Fruit fly (Drosophila melanogaster) whole organism, embryonic: Measurements from ENCODE around the gene CG8564.

Source experiments
- Ada2b ChIP-seq: fragments of 200-800 bp; sonication (Bioruptor generic); IDR thresholded peaks from 2 replicates; pipeline ENCODE4 v1.3.6; 2022; ENCODE audit warnings: missing biosample characterization, missing genetic modification characterization
- B-H2 ChIP-seq: fragments of 200-800 bp; sonication (Bioruptor generic); optimal IDR thresholded peaks from 2 replicates; lab custom pipeline; 2018; ENCODE audit warnings: missing biosample characterization, mild to moderate bottlenecking, missing genetic modification characterization
- CG11723 ChIP-seq: fragments of 200-800 bp; sonication (Bioruptor generic); optimal IDR thresholded peaks from 2 replicates; lab custom pipeline; 2017; ENCODE audit warnings: missing biosample characterization, mild to moderate bottlenecking, missing genetic modification characterization
- CG12299 ChIP-seq: fragments of 200-800 bp; sonication (Bioruptor generic); optimal IDR thresholded peaks from 2 replicates; lab custom pipeline; 2018; ENCODE audit warnings: missing biosample characterization, mild to moderate bottlenecking, missing genetic modification characterization
- CG13296 ChIP-seq: fragments of 200-800 bp; sonication (Bioruptor generic); optimal IDR thresholded peaks from 3 replicates; lab custom pipeline; 2018; ENCODE audit warnings: missing biosample characterization, mild to moderate bottlenecking, missing genetic modification characterization
- CG13775 ChIP-seq: fragments of 200-800 bp; sonication (Bioruptor generic); optimal IDR thresholded peaks from 3 replicates; lab custom pipeline; 2017; ENCODE audit warnings: missing biosample characterization, mild to moderate bottlenecking, missing genetic modification characterization
- CG14860 ChIP-seq: fragments of 200-800 bp; sonication (Bioruptor generic); IDR thresholded peaks from 3 replicates; pipeline ENCODE4 v1.3.6; 2022; ENCODE audit warnings: missing biosample characterization, missing genetic modification characterization; ENCODE audit not compliant: partially characterized antibody
- CG1792 ChIP-seq: fragments of 200-800 bp; sonication (Bioruptor generic); optimal IDR thresholded peaks from 2 replicates; lab custom pipeline; 2016; ENCODE audit warnings: missing biosample characterization, missing genetic modification characterization
- CG2678 ChIP-seq: fragments of 200-800 bp; sonication (Bioruptor generic); optimal IDR thresholded peaks from 3 replicates; lab custom pipeline; 2019; ENCODE audit warnings: missing biosample characterization, mild to moderate bottlenecking, missing genetic modification characterization, moderate library complexity
- CG32772 ChIP-seq: fragments of 200-800 bp; sonication (Bioruptor generic); IDR thresholded peaks from 2 replicates; pipeline ENCODE4 v1.3.6; 2022; ENCODE audit warnings: missing biosample characterization, missing genetic modification characterization
- CG33557 ChIP-seq: fragments of 200-800 bp; sonication (Bioruptor generic); optimal IDR thresholded peaks from 2 replicates; lab custom pipeline; 2019; ENCODE audit warnings: missing biosample characterization, mild to moderate bottlenecking, missing genetic modification characterization, moderate library complexity
- CG34422 ChIP-seq: fragments of 200-800 bp; sonication (Bioruptor generic); IDR thresholded peaks from 3 replicates; pipeline ENCODE4 v1.3.6; 2022; ENCODE audit warnings: missing biosample characterization, missing genetic modification characterization
- CG3838 ChIP-seq: fragments of 200-800 bp; sonication (Bioruptor generic); optimal IDR thresholded peaks from 3 replicates; lab custom pipeline; 2016; ENCODE audit warnings: missing biosample characterization, missing genetic modification characterization
- CG4854 ChIP-seq: fragments of 200-800 bp; sonication (Bioruptor generic); optimal IDR thresholded peaks from 2 replicates; lab custom pipeline; 2016; ENCODE audit warnings: missing biosample characterization, missing genetic modification characterization, inconsistent platforms
- CG6272 ChIP-seq: fragments of 200-800 bp; sonication (Bioruptor generic); IDR thresholded peaks from 2 replicates; pipeline ENCODE4 v1.3.6; 2022; ENCODE audit warnings: missing biosample characterization, missing genetic modification characterization
- CG6654 ChIP-seq: fragments of 200-800 bp; sonication (Bioruptor generic); optimal IDR thresholded peaks from 2 replicates; lab custom pipeline; 2017; ENCODE audit warnings: missing biosample characterization, mild to moderate bottlenecking, missing genetic modification characterization
- CG9609 ChIP-seq: fragments of 200-800 bp; sonication (Bioruptor generic); optimal IDR thresholded peaks from 3 replicates; lab custom pipeline; 2016; ENCODE audit warnings: missing biosample characterization, missing genetic modification characterization
- CG9932 ChIP-seq: fragments of 200-800 bp; sonication (Bioruptor generic); IDR thresholded peaks from 2 replicates; pipeline ENCODE4 v1.3.6; 2022; ENCODE audit warnings: missing biosample characterization, missing genetic modification characterization
- CHES-1-like ChIP-seq: fragments of 200-800 bp; sonication (Bioruptor generic); optimal IDR thresholded peaks from 2 replicates; lab custom pipeline; 2016; ENCODE audit warnings: missing biosample characterization, missing genetic modification characterization
- CrebB ChIP-seq: fragments of 200-800 bp; sonication (Bioruptor generic); optimal IDR thresholded peaks from 3 replicates; lab custom pipeline; 2018; ENCODE audit warnings: missing biosample characterization, mild to moderate bottlenecking, missing genetic modification characterization
- Deaf1 ChIP-seq: fragments of 200-800 bp; optimal IDR thresholded peaks from 3 replicates; lab custom pipeline; 2019; ENCODE audit warnings: missing biosample characterization, mild to moderate bottlenecking, missing genetic modification characterization, moderate library complexity
- Ets97D ChIP-seq: fragments of 200-800 bp; sonication (Bioruptor generic); optimal IDR thresholded peaks from 3 replicates; lab custom pipeline; 2016; ENCODE audit warnings: missing biosample characterization, missing genetic modification characterization
- HLH4C ChIP-seq: fragments of 200-800 bp; sonication (Bioruptor generic); IDR thresholded peaks from 3 replicates; pipeline ENCODE4 v1.3.6; 2022; ENCODE audit warnings: missing biosample characterization, missing genetic modification characterization; ENCODE audit not compliant: partially characterized antibody
- Hr3 ChIP-seq: fragments of 200-800 bp; sonication (Bioruptor generic); optimal IDR thresholded peaks from 3 replicates; lab custom pipeline; 2016; ENCODE audit warnings: missing biosample characterization, missing genetic modification characterization
- Lhr ChIP-seq: fragments of 200-800 bp; sonication (Bioruptor generic); optimal IDR thresholded peaks from 3 replicates; lab custom pipeline; 2017; ENCODE audit warnings: mild to moderate bottlenecking, missing biosample characterization, missing genetic modification reagents, missing genetic modification characterization
- MESR4 ChIP-seq: fragments of 200-800 bp; sonication (Bioruptor generic); optimal IDR thresholded peaks from 2 replicates; lab custom pipeline; 2018; ENCODE audit warnings: missing biosample characterization, mild to moderate bottlenecking, missing genetic modification characterization, moderate library complexity
- Med ChIP-seq: fragments of 200-800 bp; sonication (Bioruptor generic); peaks from one replicate; lab custom pipeline; 2016; ENCODE audit warnings: missing biosample characterization, missing genetic modification characterization, mild to moderate bottlenecking, inconsistent platforms, moderate library complexity
- Nf-YC ChIP-seq: fragments of 200-800 bp; optimal IDR thresholded peaks from 3 replicates; lab custom pipeline; 2019; ENCODE audit warnings: missing biosample characterization, mild to moderate bottlenecking, missing genetic modification characterization, moderate library complexity
- NfI ChIP-seq: fragments of 200-800 bp; sonication (Bioruptor generic); optimal IDR thresholded peaks from 3 replicates; lab custom pipeline; 2018; ENCODE audit warnings: missing biosample characterization, mild to moderate bottlenecking, missing genetic modification characterization, moderate library complexity
- Sin3A ChIP-seq: fragments of >200 bp; optimal IDR thresholded peaks from 2 replicates; lab custom pipeline; 2018
- Six4 ChIP-seq: fragments of 200-800 bp; sonication (Bioruptor generic); optimal IDR thresholded peaks from 2 replicates; lab custom pipeline; 2016; ENCODE audit warnings: missing biosample characterization, missing genetic modification characterization
- YL-1 ChIP-seq: fragments of 200-800 bp; sonication (Bioruptor generic); optimal IDR thresholded peaks from 3 replicates; lab custom pipeline; 2017; ENCODE audit warnings: missing biosample characterization, mild to moderate bottlenecking, missing genetic modification characterization
- bbx ChIP-seq: fragments of 200-800 bp; sonication (Bioruptor generic); IDR thresholded peaks from 2 replicates; pipeline ENCODE4 v1.3.6; 2022; ENCODE audit warnings: missing biosample characterization, missing genetic modification characterization; ENCODE audit not compliant: partially characterized antibody
- fd64A ChIP-seq: fragments of 200-800 bp; sonication (Bioruptor generic); optimal IDR thresholded peaks from 3 replicates; lab custom pipeline; 2018; ENCODE audit warnings: missing biosample characterization, mild to moderate bottlenecking, missing genetic modification characterization
- gcm ChIP-seq: fragments of 200-800 bp; sonication (Bioruptor generic); optimal IDR thresholded peaks from 2 replicates; lab custom pipeline; 2019; ENCODE audit warnings: missing biosample characterization, mild to moderate bottlenecking, missing genetic modification characterization, moderate library complexity
- hb ChIP-seq: fragments of 200-800 bp; sonication (Bioruptor generic); IDR thresholded peaks from 3 replicates; pipeline ENCODE4 v1.3.6; 2022; ENCODE audit warnings: missing biosample characterization, missing genetic modification characterization; ENCODE audit not compliant: partially characterized antibody
- lilli ChIP-seq: fragments of 200-800 bp; sonication (Bioruptor generic); optimal IDR thresholded peaks from 3 replicates; lab custom pipeline; 2016; ENCODE audit warnings: missing biosample characterization, missing genetic modification characterization
- mld ChIP-seq: fragments of 200-800 bp; sonication (Bioruptor generic); IDR thresholded peaks from 3 replicates; pipeline ENCODE4 v1.3.6; 2022; ENCODE audit warnings: missing biosample characterization, missing genetic modification characterization; ENCODE audit not compliant: partially characterized antibody
- prd ChIP-seq, 3 experiments: fragments of >200 bp in 2 of 3; fragments of 200-800 bp in 1 of 3; sonication (Bioruptor generic) in 1 of 3; optimal IDR thresholded peaks in 2 of 3; IDR thresholded peaks in 1 of 3; 2 replicates in 2 of 3; 3 replicates in 1 of 3; pipeline versions ENCODE4 v1.3.6 to Lab custom; 2017 to 2022; ENCODE audit warnings: missing biosample characterization in 1 of 3, missing genetic modification characterization in 1 of 3
- run ChIP-seq: fragments of 200-800 bp; sonication (Bioruptor generic); optimal IDR thresholded peaks from 3 replicates; lab custom pipeline; 2018; ENCODE audit warnings: missing biosample characterization, mild to moderate bottlenecking, missing genetic modification characterization
- salm ChIP-seq: fragments of 200-800 bp; sonication (Bioruptor generic); optimal IDR thresholded peaks from 2 replicates; lab custom pipeline; 2018; ENCODE audit warnings: missing biosample characterization, mild to moderate bottlenecking, missing genetic modification characterization
- stwl ChIP-seq: fragments of 200-800 bp; sonication (Bioruptor generic); optimal IDR thresholded peaks from 3 replicates; lab custom pipeline; 2018; ENCODE audit warnings: missing biosample characterization, mild to moderate bottlenecking, missing genetic modification characterization, moderate library complexity
- ttk ChIP-seq: fragments of 200-800 bp; sonication (Bioruptor generic); IDR thresholded peaks from 2 replicates; pipeline ENCODE4 v2.1.2; 2022; ENCODE audit warnings: missing biosample characterization, missing genetic modification characterization
- tup ChIP-seq: fragments of 200-800 bp; sonication (Bioruptor generic); optimal IDR thresholded peaks from 2 replicates; lab custom pipeline; 2016; ENCODE audit warnings: missing biosample characterization, mild to moderate bottlenecking, missing genetic modification characterization, moderate library complexity
- tx ChIP-seq: fragments of 200-800 bp; sonication (Bioruptor generic); optimal IDR thresholded peaks from 2 replicates; lab custom pipeline; 2016; ENCODE audit warnings: missing biosample characterization, missing genetic modification characterization
- vvl ChIP-seq: fragments of 200-800 bp; sonication (Bioruptor generic); IDR thresholded peaks from 2 replicates; pipeline ENCODE4 v1.3.6; 2022; ENCODE audit warnings: missing biosample characterization, missing genetic modification characterization
- yki ChIP-seq: fragments of >200 bp; optimal IDR thresholded peaks from 3 replicates; lab custom pipeline; 2018
- zen ChIP-seq: fragments of 200-800 bp; sonication (Bioruptor generic); optimal IDR thresholded peaks from 3 replicates; lab custom pipeline; 2018; ENCODE audit warnings: missing biosample characterization, mild to moderate bottlenecking, missing genetic modification characterization, moderate library complexity
- zen2 ChIP-seq: fragments of 200-800 bp; sonication (Bioruptor generic); IDR thresholded peaks from 3 replicates; pipeline ENCODE4 v1.3.6; 2022; ENCODE audit warnings: missing biosample characterization, missing genetic modification characterization; ENCODE audit not compliant: partially characterized antibody

The CG8564 gene

dm6 chr3L:7347984-7348631 is 39.6 kb downstream of the CG8564 start, which contains the start of the genes Srp19 and qm (continued):
- peak; percentile 58 for TF ChIP-seq CG32772
- peak; percentile 20 for TF ChIP-seq CG1792 (GFP tag; lab: Kevin White, UChicago)
- TF ChIP-seq ttk (GFP tag; lab: Robert Waterston, UW), result no peak
- TF ChIP-seq B-H2, result no peak
- TF ChIP-seq Deaf1 (tag; lab: Kevin White, UChicago), result peak; percentile 2
- no peak for TF ChIP-seq prd (optimal IDR thresholded peaks at IDR 0.05; lab: Kevin White, UChicago)
- peak; percentile 71 for TF ChIP-seq prd (GFP tag; IDR thresholded peaks at IDR 0.05; lab: Robert Waterston, UW)
- peak; percentile 77; the same call in 2 of the 3 replicates for TF ChIP-seq CG14860 (GFP tag; lab: Robert Waterston, UW)
- peak; percentile 10 for TF ChIP-seq fd64A (GFP tag; lab: Kevin White, UChicago)
- peak; percentile 71 for TF ChIP-seq hb
- TF ChIP-seq Six4, result no peak
- TF ChIP-seq CG34422 (GFP tag; lab: Robert Waterston, UW), result peak; percentile 86; the same call in 2 of the 3 replicates
- peak; percentile 73 for TF ChIP-seq HLH4C (GFP tag; lab: Robert Waterston, UW)
- TF ChIP-seq CG6272, result peak; percentile 34; the same call in 1 of the 2 replicates
- TF ChIP-seq CG6654 (GFP tag; lab: Kevin White, UChicago), result no peak
- TF ChIP-seq Lhr (GFP tag; lab: Kevin White, UChicago), result no peak
- TF ChIP-seq CG13296 (GFP tag; lab: Kevin White, UChicago), result no peak
- peak; percentile 57 for TF ChIP-seq Hr3 (GFP tag; lab: Kevin White, UChicago)
- TF ChIP-seq bbx, result peak; percentile 83
- peak; percentile 51 for TF ChIP-seq Ets97D (GFP tag; lab: Kevin White, UChicago)
- peak; percentile 95 for TF ChIP-seq Sin3A (lab: Kevin White, UChicago)
- TF ChIP-seq gcm, result peak; percentile 37
- TF ChIP-seq mld (GFP tag; lab: Robert Waterston, UW), result peak; percentile 59; the same call in 2 of the 3 replicates
- TF ChIP-seq Med (GFP tag; lab: Kevin White, UChicago), result peak; percentile 85
- no peak for TF ChIP-seq CrebB (tag; lab: Kevin White, UChicago)
- TF ChIP-seq yki (lab: Kevin White, UChicago), result no peak
- TF ChIP-seq MESR4 (GFP tag; lab: Kevin White, UChicago), result peak; percentile 71
- TF ChIP-seq zen, result peak; percentile 35
- TF ChIP-seq CHES-1-like (GFP tag; lab: Kevin White, UChicago), result peak; percentile 16
- TF ChIP-seq vvl (GFP tag; lab: Robert Waterston, UW), result peak; percentile 78
- TF ChIP-seq CG3838 (GFP tag; lab: Kevin White, UChicago), result no peak
- TF ChIP-seq YL-1 (GFP tag; lab: Kevin White, UChicago), result peak; percentile 59
- peak; percentile 26 for TF ChIP-seq CG4854 (GFP tag; lab: Kevin White, UChicago)
- TF ChIP-seq run, result no peak
- peak; percentile 78 for TF ChIP-seq CG9932 (GFP tag; lab: Robert Waterston, UW)
- TF ChIP-seq stwl, result peak; percentile 20
- TF ChIP-seq zen2 (GFP tag; lab: Robert Waterston, UW), result peak; percentile 60; the same call in 2 of the 3 replicates
- TF ChIP-seq CG2678 (tag; lab: Kevin White, UChicago), result peak; percentile 33
- TF ChIP-seq NfI, result peak; percentile 0
- no peak for TF ChIP-seq tup (GFP tag; lab: Kevin White, UChicago)
- TF ChIP-seq CG12299 (tag; lab: Kevin White, UChicago), result peak; percentile 38
- TF ChIP-seq CG13775 (GFP tag; lab: Kevin White, UChicago), result peak; percentile 31
- TF ChIP-seq CG9609 (GFP tag; lab: Kevin White, UChicago), result no peak
- peak; percentile 28 for TF ChIP-seq Nf-YC (tag; lab: Kevin White, UChicago)
- peak; percentile 22 for TF ChIP-seq CG33557
- peak; percentile 31; the same call in 1 of the 2 replicates for TF ChIP-seq Ada2b
- peak; percentile 73 for TF ChIP-seq lilli (GFP tag; lab: Kevin White, UChicago)
- TF ChIP-seq CG11723 (GFP tag; lab: Kevin White, UChicago), result no peak
- peak; percentile 27 for TF ChIP-seq tx
- no peak for TF ChIP-seq salm
